Worm (Caenorhabditis elegans): ENCODE results near the gene K07F5.12.
"Not testable (repeated sequence)": the region's sequence is repeated elsewhere in the genome, so short reads cannot be mapped to it uniquely, and the experiment has no call there.

K07F5.12 gene

DNA sequence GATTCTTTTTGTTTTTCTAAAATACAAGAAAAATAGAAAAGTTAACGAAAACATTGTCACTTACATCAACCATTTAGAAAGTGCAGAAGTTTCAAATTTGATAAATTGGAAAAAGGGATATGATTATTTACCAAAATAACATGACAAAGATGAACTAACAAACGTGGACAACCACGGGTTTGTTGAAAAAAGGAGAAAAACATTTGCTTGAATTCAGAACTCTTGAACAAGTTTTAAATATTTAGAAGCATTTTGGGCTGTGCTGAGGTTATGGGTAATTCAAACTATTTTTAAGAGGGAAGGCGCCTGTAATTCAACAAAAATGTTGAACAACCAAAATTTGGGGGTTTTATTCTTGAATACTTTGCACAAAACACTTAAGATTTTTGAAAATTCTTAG lies 34.0 kb downstream of the K07F5.12 start, which contains the start of gene ttbk-3:
TSS of gene ttbk-3 (minus strand) at position 101 of the 400 bp plus-strand sequence.
- TF ChIP-seq dmd-8 (GFP tag; IDR thresholded peaks at IDR 0.05) (no peak), nhr-111 (GFP tag; optimal IDR thresholded peaks at IDR 0.05) (no peak), zip-11 (GFP tag; IDR thresholded peaks at IDR 0.05) (no peak), dmd-6 (GFP tag; IDR thresholded peaks at IDR 0.05) (no peak), ceh-82 (tag; optimal IDR thresholded peaks at IDR 0.05) (no peak), fkh-10 (GFP tag; optimal IDR thresholded peaks at IDR 0.05) (no peak), ceh-28 (tag; optimal IDR thresholded peaks at IDR 0.05) (no peak), spr-3 (GFP tag; optimal IDR thresholded peaks at IDR 0.05) (no peak), tra-1 (GFP tag; IDR thresholded peaks at IDR 0.05) (no peak), snpc-1.2 (GFP tag; IDR thresholded peaks at IDR 0.05) (no peak), ztf-7 (tag; optimal IDR thresholded peaks at IDR 0.05) (no peak), nhr-25 (tag; optimal IDR thresholded peaks at IDR 0.05; ENCODE audit: borderline replicate concordance, insufficient read depth) (no peak), gei-8 (GFP tag; optimal IDR thresholded peaks at IDR 0.05) (no peak), mdt-29 (GFP tag; IDR thresholded peaks at IDR 0.05) (no peak)

DNA sequence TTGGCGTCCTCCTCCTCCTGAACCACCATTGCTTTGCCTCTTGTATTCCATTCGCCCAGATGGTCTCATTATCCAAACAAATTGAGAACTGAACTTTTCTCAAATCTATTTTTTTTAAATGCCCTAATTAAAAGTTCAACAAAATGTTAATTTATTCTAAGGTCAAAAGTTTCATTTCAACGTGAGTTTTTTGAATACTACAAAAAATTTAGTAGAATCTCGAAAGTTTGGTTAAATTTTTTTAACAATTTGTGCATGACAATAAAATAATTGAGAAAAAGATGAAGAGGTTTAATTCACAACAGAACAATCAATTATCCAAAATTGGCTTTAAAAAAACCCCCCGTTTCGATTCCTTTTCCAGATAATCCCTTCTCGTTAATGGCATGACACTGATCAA lies 36.1 kb downstream of the K07F5.12 start, which contains the start of gene F32B6.4:
TSS of gene F32B6.4 (minus strand) at position 101 of the 400 bp plus-strand sequence.
- TF ChIP-seq sdz-12 (GFP tag; optimal IDR thresholded peaks at IDR 0.05), result no peak
- no peak for TF ChIP-seq fkh-10 (GFP tag; optimal IDR thresholded peaks at IDR 0.05)
- no peak for TF ChIP-seq zip-11 (GFP tag; IDR thresholded peaks at IDR 0.05)
- TF ChIP-seq daf-16 (GFP tag; optimal IDR thresholded peaks at IDR 0.05), result no peak
- no peak for TF ChIP-seq daf-16 (tag; optimal IDR thresholded peaks at IDR 0.05)
- TF ChIP-seq Y48G9A.11 (GFP tag; IDR thresholded peaks at IDR 0.05), result no peak

DNA sequence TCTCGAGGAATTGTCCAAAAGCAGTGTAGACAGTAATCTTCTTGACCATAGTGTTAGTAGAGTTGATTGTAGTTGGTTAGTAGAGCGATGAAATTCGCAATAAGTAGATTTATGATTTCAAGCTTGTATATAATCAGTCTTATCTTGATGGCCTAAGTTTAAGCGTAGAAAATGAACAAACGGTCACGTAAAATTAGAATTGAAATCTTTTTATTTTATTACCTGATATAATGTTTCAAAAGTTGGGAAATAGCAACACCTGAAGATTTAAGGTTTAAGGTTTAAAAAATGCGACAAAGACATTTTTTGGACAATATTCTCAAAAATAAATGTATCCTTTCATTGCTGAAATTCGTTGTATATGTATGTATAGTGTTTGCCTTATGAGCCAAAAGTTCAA lies 37.8 kb downstream of the K07F5.12 start, which contains the start of gene sss-1:
TSS of gene sss-1 (minus strand) at position 101 of the 400 bp plus-strand sequence.
- TF ChIP-seq nhr-76 (tag; optimal IDR thresholded peaks at IDR 0.05); nhr-48 (tag; optimal IDR thresholded peaks at IDR 0.05); F44E2.7 (GFP tag; IDR thresholded peaks at IDR 0.05): not testable (repeated sequence)

DNA sequence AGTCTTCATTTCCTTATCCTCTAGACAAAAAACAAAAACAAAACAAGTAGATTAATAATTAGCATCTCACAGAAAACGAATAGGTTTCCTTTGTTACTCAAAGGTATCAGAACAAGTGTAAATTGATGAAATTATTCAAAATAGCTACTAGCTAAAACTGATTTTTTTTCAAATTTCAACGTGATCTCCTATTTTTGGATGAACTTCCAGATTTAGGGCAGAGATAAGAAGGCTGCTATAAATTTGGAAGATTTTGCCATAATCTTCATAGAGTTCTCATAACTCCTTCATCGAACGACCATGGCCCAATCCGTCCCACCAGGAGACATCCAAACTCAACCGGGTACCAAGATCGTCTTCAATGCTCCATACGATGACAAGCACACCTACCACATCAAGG lies 38.5 kb downstream of the K07F5.12 start, which contains the start of gene msp-77:
TSS of gene msp-77 (plus strand) at position 301 of the 400 bp plus-strand sequence.
- 0 out of 2 replicates have a peak, but pooled peaks have one; percentile 57 for TF ChIP-seq F26F4.8 (GFP tag; conservative IDR thresholded peaks at IDR 0.05)

DNA sequence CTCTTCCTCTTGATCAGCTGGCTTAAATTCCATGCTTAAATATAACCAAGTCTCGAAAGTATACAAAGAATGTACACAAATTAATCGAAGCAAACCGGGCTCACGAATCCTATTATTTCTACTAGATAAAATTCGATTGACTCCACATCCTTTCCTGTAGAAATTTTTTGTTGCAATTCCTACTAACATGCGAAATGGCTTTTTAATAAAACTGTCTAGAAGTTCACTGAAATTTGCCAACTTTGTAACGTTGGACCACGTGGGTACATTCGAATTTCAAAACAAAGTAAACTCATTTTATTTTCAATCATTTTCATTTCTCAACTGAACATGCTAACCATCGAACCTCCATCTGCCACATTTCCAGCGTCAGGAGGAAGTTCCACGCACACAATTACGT lies 39.3 kb downstream of the K07F5.12 start, which contains the start of gene ssp-32:
TSS of gene ssp-32 (plus strand) at position 301 of the 400 bp plus-strand sequence.
- TF ChIP-seq ceh-28 (tag; optimal IDR thresholded peaks at IDR 0.05), result no peak
- no peak for TF ChIP-seq nhr-25 (tag; optimal IDR thresholded peaks at IDR 0.05; ENCODE audit: borderline replicate concordance, insufficient read depth)
- no peak for TF ChIP-seq daf-16 (GFP tag; optimal IDR thresholded peaks at IDR 0.05)
- no peak for TF ChIP-seq daf-16 (tag; optimal IDR thresholded peaks at IDR 0.05)
- no peak for TF ChIP-seq zip-11 (GFP tag; IDR thresholded peaks at IDR 0.05)

DNA sequence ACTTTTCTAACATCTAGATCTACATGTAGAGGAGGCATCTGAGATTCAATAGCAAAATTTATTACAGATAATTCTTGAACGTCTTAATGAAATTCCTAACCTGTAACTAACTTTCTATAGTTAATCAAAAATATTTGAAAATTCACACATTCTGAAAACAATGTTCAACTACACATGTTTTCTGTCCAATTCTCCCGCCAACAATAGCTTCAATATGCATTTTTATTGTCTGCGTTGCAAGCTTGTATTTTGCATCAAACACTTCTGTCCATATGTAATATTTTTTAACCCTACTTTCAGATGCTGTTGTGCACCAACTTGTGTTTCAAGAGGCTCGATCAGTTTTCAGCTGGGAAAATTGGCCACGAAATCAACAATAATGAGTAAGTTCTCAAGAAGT lies 42.9 kb downstream of the K07F5.12 start, which contains the start of gene tbc-3:
TSS of gene tbc-3 (plus strand) at position 301 of the 400 bp plus-strand sequence.
- TF ChIP-seq lin-29 (GFP tag; IDR thresholded peaks at IDR 0.05) (no peak), dmd-6 (GFP tag; IDR thresholded peaks at IDR 0.05) (0 out of 2 replicates have a peak, but pooled peaks have one; percentile 4), nhr-28 (tag; optimal IDR thresholded peaks at IDR 0.05) (no peak), zip-11 (GFP tag; IDR thresholded peaks at IDR 0.05) (no peak), lim-7 (GFP tag; IDR thresholded peaks at IDR 0.05) (no peak), ceh-28 (tag; optimal IDR thresholded peaks at IDR 0.05) (no peak), dve-1 (tag; optimal IDR thresholded peaks at IDR 0.05; ENCODE audit: insufficient read depth) (no peak), aha-1 (tag) (peak; percentile 58), ceh-82 (tag; optimal IDR thresholded peaks at IDR 0.05) (no peak), attf-4 (tag; optimal IDR thresholded peaks at IDR 0.05) (no peak), nhr-102 (tag; optimal IDR thresholded peaks at IDR 0.05) (no peak)
